Worm (Caenorhabditis elegans) whole organism, early embryonic: ENCODE measurements around the gene T08G5.15.

Source experiments
- B0310.2 ChIP-seq: sonication (generic microtip); optimal IDR thresholded peaks from 2 replicates; lab custom pipeline; 2016; ENCODE audit warnings: mild to moderate bottlenecking, missing genetic modification characterization, missing compliant biosample characterization
- F13C5.2 ChIP-seq: sonication (generic microtip); optimal IDR thresholded peaks from 2 replicates; lab custom pipeline; 2017; ENCODE audit warnings: mild to moderate bottlenecking, missing genetic modification characterization, inconsistent platforms, missing compliant biosample characterization
- aly-1 ChIP-seq: sonication (generic microtip); optimal IDR thresholded peaks from 2 replicates; lab custom pipeline; 2016; ENCODE audit warnings: missing genetic modification characterization, missing compliant biosample characterization
- ama-1 ChIP-seq: fragments of 150-350 bp; optimal IDR thresholded peaks from 2 replicates; lab custom pipeline; 2014
- ceh-13 ChIP-seq: fragments of 200-800 bp; sonication (Bioruptor generic); optimal IDR thresholded peaks from 2 replicates; lab custom pipeline; 2018; ENCODE audit warnings: mild to moderate bottlenecking, missing genetic modification characterization, missing compliant biosample characterization
- ceh-36 ChIP-seq: sonication (generic microtip); optimal IDR thresholded peaks from 2 replicates; lab custom pipeline; 2016; ENCODE audit warnings: missing genetic modification characterization, inconsistent platforms, missing compliant biosample characterization
- ets-7 ChIP-seq: sonication (generic microtip); optimal IDR thresholded peaks from 2 replicates; lab custom pipeline; 2016; ENCODE audit warnings: missing genotype, missing genetic modification characterization, missing compliant biosample characterization
- flt-1 ChIP-seq: fragments of 200-800 bp; sonication (Bioruptor generic); IDR thresholded peaks from 2 replicates; pipeline ENCODE4 v1.3.6; 2022; ENCODE audit warnings: missing genetic modification characterization, missing compliant biosample characterization
- hmbx-1 ChIP-seq: sonication (generic microtip); optimal IDR thresholded peaks from 2 replicates; lab custom pipeline; 2016; ENCODE audit warnings: mild to moderate bottlenecking, missing genetic modification characterization, missing compliant biosample characterization
- hmg-4 ChIP-seq: fragments of 200-800 bp; sonication (Bioruptor generic); optimal IDR thresholded peaks from 2 replicates; lab custom pipeline; 2018; ENCODE audit warnings: mild to moderate bottlenecking, missing genetic modification characterization, missing compliant biosample characterization
- hnd-1 ChIP-seq: sonication (generic microtip); optimal IDR thresholded peaks from 2 replicates; lab custom pipeline; 2016; ENCODE audit warnings: missing genetic modification characterization, missing compliant biosample characterization
- pes-1 ChIP-seq: fragments of 200-800 bp; sonication (Bioruptor generic); IDR thresholded peaks from 2 replicates; pipeline ENCODE4 v1.3.6; 2022; ENCODE audit warnings: missing genetic modification reagents, missing genetic modification characterization, missing compliant biosample characterization
- scrt-1 ChIP-seq: fragments of 200-800 bp; sonication (Bioruptor generic); IDR thresholded peaks from 2 replicates; pipeline ENCODE4 v1.3.6; 2022; ENCODE audit warnings: missing genetic modification characterization, missing compliant biosample characterization
- sea-1 ChIP-seq: fragments of 200-800 bp; sonication (Bioruptor generic); conservative IDR thresholded peaks from 2 replicates; pipeline ENCODE4 v1.3.6; 2022; ENCODE audit warnings: missing genetic modification characterization, missing compliant biosample characterization
- tbx-11 ChIP-seq: fragments of 200-800 bp; sonication (Bioruptor generic); IDR thresholded peaks from 2 replicates; pipeline ENCODE4 v1.3.6; 2022; ENCODE audit warnings: missing genetic modification characterization, missing compliant biosample characterization
- tbx-37 ChIP-seq: fragments of 200-800 bp; sonication (Bioruptor generic); conservative IDR thresholded peaks from 2 replicates; pipeline ENCODE4 v1.3.6; 2022; ENCODE audit warnings: missing genetic modification reagents, missing genetic modification characterization, missing compliant biosample characterization
- tra-4 ChIP-seq: sonication (generic microtip); optimal IDR thresholded peaks from 2 replicates; lab custom pipeline; 2017; ENCODE audit warnings: missing genetic modification characterization, missing compliant biosample characterization

Gene T08G5.15

DNA sequence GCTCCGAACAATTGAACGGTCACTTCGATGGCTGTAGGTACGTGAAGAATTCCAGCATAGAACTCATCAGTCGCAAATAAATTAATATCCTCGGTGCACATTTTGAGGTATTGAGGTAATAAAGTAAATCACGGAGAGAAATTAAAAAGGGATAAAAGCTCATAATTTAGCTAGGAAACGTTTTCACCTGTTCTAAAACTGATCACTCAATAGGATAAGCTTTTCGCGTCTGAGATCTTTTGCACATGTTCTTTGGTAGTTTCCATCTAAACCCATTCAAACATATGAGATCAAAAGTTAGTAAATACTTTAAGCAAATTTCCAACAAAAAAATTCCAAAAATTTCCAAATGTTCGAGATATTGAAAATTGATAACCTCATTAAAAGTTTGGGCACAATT, 5.5 kb downstream of the T08G5.15 start, which contains the start of gene srh-308:
srh-308 (minus strand) TSS at position 101 of the 400 bp plus-strand sequence.
- TF ChIP-seq tbx-11 (no peak), scrt-1 (no peak), tra-4 (tag; lab: Kevin White, UChicago) (no peak), B0310.2 (no peak), ceh-13 (GFP tag; lab: Kevin White, UChicago) (no peak), hnd-1 (tag; lab: Kevin White, UChicago) (no peak), F13C5.2 (tag; lab: Kevin White, UChicago) (no peak), pes-1 (GFP tag; lab: Robert Waterston, UW) (no peak), sea-1 (GFP tag; lab: Robert Waterston, UW) (no peak), tbx-37 (GFP tag; lab: Robert Waterston, UW) (no peak), ets-7 (no peak), aly-1 (tag; lab: Kevin White, UChicago) (no peak), hmbx-1 (tag; lab: Kevin White, UChicago) (no peak), hmg-4 (GFP tag; lab: Kevin White, UChicago) (no peak), ceh-36 (tag; lab: Kevin White, UChicago) (no peak), flt-1 (no peak), ama-1 (no peak)

ce11 chrV:14014395-14014794, 8.6 kb downstream of the T08G5.15 start, which contains the start of gene end-3:
end-3 (plus strand) TSS chrV:14014695.
- TF ChIP-seq ceh-36 (tag; lab: Kevin White, UChicago), result no peak
- no peak for TF ChIP-seq ets-7
- no peak for TF ChIP-seq F13C5.2 (tag; lab: Kevin White, UChicago)

DNA sequence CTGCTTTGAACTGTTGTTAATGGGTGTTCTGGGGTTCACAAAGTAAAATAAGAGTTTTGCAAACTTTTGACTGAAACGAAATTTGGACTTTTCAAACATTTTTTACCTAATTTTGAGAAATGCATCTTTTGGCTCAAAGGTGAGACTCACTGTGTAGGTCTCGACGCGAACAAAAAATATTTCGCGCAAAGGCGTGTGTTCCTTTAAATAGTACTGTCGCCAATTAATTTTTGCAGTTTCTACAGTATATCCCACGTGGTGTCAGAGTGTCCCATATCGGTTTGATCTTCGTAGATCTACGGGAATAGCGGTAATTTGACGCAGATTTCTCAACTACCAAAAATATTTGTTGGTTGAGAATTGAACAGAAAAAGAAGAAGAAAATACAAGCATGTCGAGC, 9.3 kb downstream of the T08G5.15 start:
- no peak for TF ChIP-seq tra-4 (tag; lab: Kevin White, UChicago)
- no peak for TF ChIP-seq scrt-1
- no peak for TF ChIP-seq B0310.2
- TF ChIP-seq tbx-37 (GFP tag; lab: Robert Waterston, UW), result no peak
- no peak for TF ChIP-seq tbx-11
- TF ChIP-seq ceh-36 (tag; lab: Kevin White, UChicago), result no peak
- TF ChIP-seq flt-1, result no peak
- TF ChIP-seq ceh-13 (GFP tag; lab: Kevin White, UChicago), result no peak
- no peak for TF ChIP-seq ets-7
- TF ChIP-seq pes-1 (GFP tag; lab: Robert Waterston, UW), result no peak
- no peak for TF ChIP-seq sea-1 (GFP tag; lab: Robert Waterston, UW)
- TF ChIP-seq ama-1, result no peak
- no peak for TF ChIP-seq hmbx-1 (tag; lab: Kevin White, UChicago)
- TF ChIP-seq aly-1 (tag; lab: Kevin White, UChicago), result no peak
- no peak for TF ChIP-seq F13C5.2 (tag; lab: Kevin White, UChicago)
- TF ChIP-seq hnd-1 (tag; lab: Kevin White, UChicago), result no peak
- TF ChIP-seq hmg-4 (GFP tag; lab: Kevin White, UChicago), result no peak

- TF ChIP-seq F13C5.2 (tag; lab: Kevin White, UChicago), result peak; percentile 42
- no peak for TF ChIP-seq hmbx-1 (tag; lab: Kevin White, UChicago)
- peak; percentile 18 for TF ChIP-seq ama-1
- no peak for TF ChIP-seq aly-1 (tag; lab: Kevin White, UChicago)
Measured at ce11 chrV:14012002-14012554, 10.9 kb downstream of the T08G5.15 start, which contains the start of the genes ddx-17 and aip-1. ddx-17 (minus strand) TSS chrV:14012052. aip-1 (plus strand) TSS chrV:14012333.

DNA sequence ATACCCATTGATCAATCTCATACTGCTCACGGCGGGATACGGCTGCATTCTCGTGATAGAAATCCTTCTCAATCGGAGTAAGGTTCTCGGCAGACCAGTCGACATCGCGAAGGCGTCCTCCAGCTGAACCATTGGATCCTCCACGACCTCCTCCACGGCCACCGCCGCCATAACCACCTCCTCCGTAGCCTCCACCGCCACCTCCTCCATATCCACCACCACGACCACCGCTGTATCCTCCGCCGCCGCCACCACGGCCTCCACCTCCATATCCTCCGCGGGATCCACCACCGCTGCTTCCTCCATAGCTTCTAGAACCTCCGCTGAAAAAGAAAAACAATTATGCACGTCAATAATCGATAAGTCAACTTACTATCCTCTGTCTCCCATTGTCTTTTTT, 11.5 kb downstream of the T08G5.15 start:
- TF ChIP-seq flt-1 (no peak; the same call in 1 of the 2 replicates), F13C5.2 (tag; lab: Kevin White, UChicago) (no peak), scrt-1 (peak; percentile 38; the same call in 1 of the 2 replicates)

ce11 chrV:14010021-14010420, 13.0 kb downstream of the T08G5.15 start:
- no peak for TF ChIP-seq aly-1 (tag; lab: Kevin White, UChicago)
- TF ChIP-seq scrt-1, result no peak
- TF ChIP-seq pes-1 (GFP tag; lab: Robert Waterston, UW), result no peak
- TF ChIP-seq ceh-36 (tag; lab: Kevin White, UChicago), result no peak
- TF ChIP-seq ama-1, result no peak
- no peak for TF ChIP-seq hnd-1 (tag; lab: Kevin White, UChicago)
- TF ChIP-seq B0310.2, result no peak
- TF ChIP-seq ets-7, result no peak
- TF ChIP-seq tbx-37 (GFP tag; lab: Robert Waterston, UW), result no peak
- TF ChIP-seq tra-4 (tag; lab: Kevin White, UChicago), result no peak
- TF ChIP-seq hmbx-1 (tag; lab: Kevin White, UChicago), result no peak
- no peak for TF ChIP-seq sea-1 (GFP tag; lab: Robert Waterston, UW)
- no peak for TF ChIP-seq F13C5.2 (tag; lab: Kevin White, UChicago)
- no peak for TF ChIP-seq ceh-13 (GFP tag; lab: Kevin White, UChicago)
- no peak for TF ChIP-seq hmg-4 (GFP tag; lab: Kevin White, UChicago)
- no peak for TF ChIP-seq tbx-11
- TF ChIP-seq flt-1, result no peak

DNA sequence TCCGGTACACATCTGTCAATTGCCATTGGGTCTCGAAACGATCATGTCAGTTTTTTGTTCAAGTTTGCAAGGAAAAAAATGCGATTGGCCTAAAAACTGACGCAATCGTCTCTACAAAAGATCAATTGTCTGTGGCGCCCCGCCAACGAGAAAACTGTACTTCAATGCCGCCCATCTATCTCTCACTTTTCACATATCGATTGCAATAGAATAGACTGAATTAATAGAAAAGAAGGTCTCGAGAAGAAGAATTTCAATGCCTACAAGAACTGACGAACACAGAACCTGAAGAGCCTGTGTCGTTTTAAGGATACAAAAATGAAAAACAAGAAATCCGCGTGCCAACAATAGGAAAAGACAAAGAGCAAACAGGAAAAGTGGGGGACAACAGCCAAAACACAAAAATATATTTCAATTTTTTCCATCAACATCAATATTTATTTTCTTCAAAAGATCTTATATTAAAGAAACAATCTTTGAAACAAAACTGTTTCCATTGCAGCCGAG, 14.6 kb downstream of the T08G5.15 start:
- TF ChIP-seq ama-1 (peak; percentile 35), flt-1 (no peak), F13C5.2 (tag; lab: Kevin White, UChicago) (no peak), aly-1 (tag; lab: Kevin White, UChicago) (no peak)

DNA sequence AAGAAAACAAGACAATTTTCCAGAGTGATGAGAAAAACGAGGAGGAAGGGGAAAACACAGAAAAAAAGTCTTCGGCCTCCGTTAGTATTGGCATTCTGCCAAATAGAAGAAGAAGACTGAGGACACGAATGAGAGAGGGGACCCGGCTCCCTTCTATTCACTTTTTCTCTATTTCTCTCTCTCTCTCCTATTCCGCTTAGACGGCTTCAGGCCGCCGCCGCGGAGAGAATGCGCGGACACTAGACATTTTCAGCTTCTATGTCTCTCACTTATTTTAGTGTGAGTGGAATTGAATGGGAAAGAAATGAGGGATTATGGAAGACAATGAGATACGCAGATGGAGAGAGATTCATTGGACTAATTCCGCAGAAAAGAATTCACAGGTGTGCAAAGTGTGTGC, 16.2 kb downstream of the T08G5.15 start:
- TF ChIP-seq tbx-11 (no peak), hmg-4 (GFP tag; lab: Kevin White, UChicago) (no peak), tbx-37 (GFP tag; lab: Robert Waterston, UW) (no peak), tra-4 (tag; lab: Kevin White, UChicago) (no peak), ets-7 (no peak), ama-1 (no peak), B0310.2 (no peak), pes-1 (GFP tag; lab: Robert Waterston, UW) (no peak), aly-1 (tag; lab: Kevin White, UChicago) (no peak), F13C5.2 (tag; lab: Kevin White, UChicago) (no peak), scrt-1 (no peak), hmbx-1 (tag; lab: Kevin White, UChicago) (no peak), flt-1 (no peak), ceh-13 (GFP tag; lab: Kevin White, UChicago) (no peak)
